Fruit fly (Drosophila melanogaster): ENCODE results near the gene mub.

mub gene

dm6 chr3L:21883619-21884015 lies 39.0 kb downstream of the mub start:
- peak; percentile 9 for TF ChIP-seq CG4820 (GFP tag; optimal IDR thresholded peaks at IDR 0.05)
- TF ChIP-seq Sox102F (GFP tag; optimal IDR thresholded peaks at IDR 0.05): peak; percentile 12
- no peak for TF ChIP-seq chif (GFP tag; optimal IDR thresholded peaks at IDR 0.05)
- TF ChIP-seq Pdp1 (GFP tag; optimal IDR thresholded peaks at IDR 0.05): peak in 1 of 2 experiments; percentile 4
- TF ChIP-seq ase (GFP tag; IDR thresholded peaks at IDR 0.05): no peak
- peak; percentile 81 for TF ChIP-seq sens (GFP tag)
- peak; percentile 25 for TF ChIP-seq ATbp (GFP tag; optimal IDR thresholded peaks at IDR 0.05)
- no peak for TF ChIP-seq klu (GFP tag; IDR thresholded peaks at IDR 0.05)
- no peak for TF ChIP-seq Mad (GFP tag; optimal IDR thresholded peaks at IDR 0.05)
- peak; percentile 24 for TF ChIP-seq Ets65A (GFP tag)
- no peak for TF ChIP-seq cad (GFP tag; optimal IDR thresholded peaks at IDR 0.05)
- peak; percentile 16 for TF ChIP-seq CG30403 (GFP tag; optimal IDR thresholded peaks at IDR 0.05)
- TF ChIP-seq Blimp-1 (GFP tag; optimal IDR thresholded peaks at IDR 0.05): peak; percentile 18
- TF ChIP-seq nmo (GFP tag; optimal IDR thresholded peaks at IDR 0.05): peak; percentile 26
- peak; percentile 10 for TF ChIP-seq dmrt99B (tag; optimal IDR thresholded peaks at IDR 0.05)
- TF ChIP-seq onecut (GFP tag; IDR thresholded peaks at IDR 0.05): no peak
- TF ChIP-seq pb (GFP tag; optimal IDR thresholded peaks at IDR 0.05): no peak
- TF ChIP-seq CG14710 (tag; optimal IDR thresholded peaks at IDR 0.05): peak; percentile 2
- TF ChIP-seq Drgx (GFP tag; IDR thresholded peaks at IDR 0.05): peak; percentile 46
- TF ChIP-seq nom (GFP tag; optimal IDR thresholded peaks at IDR 0.05): peak; percentile 25
- peak; percentile 33 for TF ChIP-seq CG18262 (tag; optimal IDR thresholded peaks at IDR 0.05)
- TF ChIP-seq CG15073 (GFP tag; optimal IDR thresholded peaks at IDR 0.05): no peak
- TF ChIP-seq CG3838 (GFP tag; optimal IDR thresholded peaks at IDR 0.05): no peak
- no peak for TF ChIP-seq MBD-R2 (GFP tag; IDR thresholded peaks at IDR 0.05)
- TF ChIP-seq Sox100B (GFP tag; optimal IDR thresholded peaks at IDR 0.05): peak; percentile 6
- TF ChIP-seq phol (tag; optimal IDR thresholded peaks at IDR 0.05): peak; percentile 19
- TF ChIP-seq CG5180 (GFP tag; optimal IDR thresholded peaks at IDR 0.05): no peak
- no peak for TF ChIP-seq CG2712 (tag; optimal IDR thresholded peaks at IDR 0.05)
- peak; percentile 59 for TF ChIP-seq Med (GFP tag)
- TF ChIP-seq row (GFP tag; IDR thresholded peaks at IDR 0.05): 0 out of 3 replicates have a peak, but pooled peaks have one; percentile 21
- TF ChIP-seq CG17361 (GFP tag; IDR thresholded peaks at IDR 0.05): peak; percentile 25; the same call in 1 of the 3 replicates
- peak; percentile 2 for TF ChIP-seq Hsf (GFP tag; optimal IDR thresholded peaks at IDR 0.05)
- TF ChIP-seq Awh (GFP tag; IDR thresholded peaks at IDR 0.05): no peak
- no peak for TF ChIP-seq CG1233 (GFP tag; optimal IDR thresholded peaks at IDR 0.05)
- no peak for TF ChIP-seq mam (GFP tag; optimal IDR thresholded peaks at IDR 0.05)
- TF ChIP-seq Side (GFP tag; optimal IDR thresholded peaks at IDR 0.05): no peak
- no peak for TF ChIP-seq CG7987 (GFP tag; optimal IDR thresholded peaks at IDR 0.05)
- peak; percentile 11 to 77 for TF ChIP-seq bsh (GFP tag; optimal IDR thresholded peaks at IDR 0.05)
- peak; percentile 9 for TF ChIP-seq CG2678 (tag; optimal IDR thresholded peaks at IDR 0.05)
- TF ChIP-seq Ssrp (tag; optimal IDR thresholded peaks at IDR 0.05): peak; percentile 15
- no peak for TF ChIP-seq lov (optimal IDR thresholded peaks at IDR 0.05)
- no peak for TF ChIP-seq lov (GFP tag; IDR thresholded peaks at IDR 0.05)
- no peak for TF ChIP-seq Nf-YA (GFP tag; IDR thresholded peaks at IDR 0.05)
- TF ChIP-seq Oli (tag; optimal IDR thresholded peaks at IDR 0.05): peak; percentile 16
- peak; percentile 39 for TF ChIP-seq CG11504 (tag; optimal IDR thresholded peaks at IDR 0.05)
- peak; percentile 60 for TF ChIP-seq grau (tag; optimal IDR thresholded peaks at IDR 0.05)
- TF ChIP-seq CG8089 (GFP tag; optimal IDR thresholded peaks at IDR 0.05): no peak
- no peak for TF ChIP-seq H2.0 (GFP tag; IDR thresholded peaks at IDR 0.05)
- TF ChIP-seq gem (tag; optimal IDR thresholded peaks at IDR 0.05): peak; percentile 22
- no peak for TF ChIP-seq CG12769 (tag; optimal IDR thresholded peaks at IDR 0.05)
- no peak for TF ChIP-seq vfl (GFP tag; optimal IDR thresholded peaks at IDR 0.05)

All from whole organism, embryonic.